Worm (Caenorhabditis elegans) whole organism, L1 larva: ENCODE measurements around the gene C07G2.5.
A peak's percentile ranks its signal among the peaks of the same experiment; 100 is the strongest.

Experiments
- C04F5.9 ChIP-seq: sonication (generic microtip); optimal IDR thresholded peaks from 2 replicates; lab custom pipeline; 2016; ENCODE audit warnings: missing genetic modification characterization, missing compliant biosample characterization
- C34B4.2 ChIP-seq: sonication (generic microtip); optimal IDR thresholded peaks from 2 replicates; lab custom pipeline; 2017; ENCODE audit warnings: mild to moderate bottlenecking, missing genetic modification characterization, missing compliant biosample characterization
- Y116A8C.19 ChIP-seq: sonication (generic microtip); optimal IDR thresholded peaks from 2 replicates; lab custom pipeline; 2016; ENCODE audit warnings: missing compliant biosample characterization, missing genetic modification characterization, borderline replicate concordance
- aha-1 ChIP-seq: fragments of 150-350 bp; optimal IDR thresholded peaks from 2 replicates; lab custom pipeline; 2014; ENCODE audit warnings: missing biosample characterization, missing genetic modification characterization
- aly-2 ChIP-seq: fragments of 150-350 bp; optimal IDR thresholded peaks from 2 replicates; lab custom pipeline; 2014; ENCODE audit warnings: missing biosample characterization, missing genetic modification characterization
- ama-1 ChIP-seq: fragments of 150-350 bp; optimal IDR thresholded peaks from 2 replicates; lab custom pipeline; 2014
- ceh-8 ChIP-seq: fragments of 200-800 bp; sonication (Bioruptor generic); optimal IDR thresholded peaks from 2 replicates; lab custom pipeline; 2018; ENCODE audit warnings: mild to moderate bottlenecking, missing genetic modification characterization, moderate library complexity, missing compliant biosample characterization
- ceh-82 ChIP-seq, 3 experiments: fragments of 150-350 bp in 1 of 3; sonication (generic microtip) in 2 of 3; optimal IDR thresholded peaks; 2 replicates each; lab custom pipeline; 2014 to 2017; ENCODE audit warnings: missing biosample characterization in 3 of 3, missing genetic modification characterization in 3 of 3
- ceh-90 ChIP-seq: sonication (generic microtip); optimal IDR thresholded peaks from 2 replicates; lab custom pipeline; 2016; ENCODE audit warnings: missing genetic modification characterization, missing compliant biosample characterization
- efl-1 ChIP-seq, 4 experiments: fragments of 150-350 bp; optimal IDR thresholded peaks in 3 of 4; peaks in 1 of 4; 1 replicate in 1 of 4; 2 replicates in 3 of 4; lab custom pipeline; 2014; ENCODE audit warnings: missing biosample characterization in 2 of 4, missing genetic modification characterization in 2 of 4, missing genetic modification reagents in 2 of 4
- efl-3 ChIP-seq: fragments of 200-800 bp; sonication (Bioruptor generic); optimal IDR thresholded peaks from 2 replicates; lab custom pipeline; 2018; ENCODE audit warnings: mild to moderate bottlenecking, missing genetic modification characterization, missing compliant biosample characterization
- egl-13 ChIP-seq: sonication (generic microtip); optimal IDR thresholded peaks from 2 replicates; lab custom pipeline; 2016; ENCODE audit warnings: missing genotype, missing genetic modification reagents, missing genetic modification characterization, missing compliant biosample characterization
- egl-27 ChIP-seq, 2 experiments: fragments of 150-350 bp in 1 of 2; sonication (generic microtip); optimal IDR thresholded peaks; 3 replicates each; lab custom pipeline; 2017 to 2018; ENCODE audit warnings: missing biosample characterization in 2 of 2, missing genetic modification characterization in 2 of 2, missing genetic modification reagents in 2 of 2
- elt-3 ChIP-seq, 6 experiments: fragments of 150-350 bp in 1 of 6; sonication (generic microtip); optimal IDR thresholded peaks; 2 replicates each; lab custom pipeline; 2017 to 2018; ENCODE audit warnings: missing biosample characterization in 6 of 6, missing genetic modification characterization in 6 of 6, inconsistent platforms in 1 of 6
- ets-5 ChIP-seq: fragments of 200-800 bp; sonication (Bioruptor generic); IDR thresholded peaks from 2 replicates; pipeline ENCODE4 v1.3.6; 2022; ENCODE audit warnings: missing genetic modification characterization, missing compliant biosample characterization
- fkh-10 ChIP-seq: sonication (generic microtip); optimal IDR thresholded peaks from 2 replicates; lab custom pipeline; 2017; ENCODE audit warnings: missing biosample characterization, missing genetic modification reagents, missing genetic modification characterization
- fkh-4 ChIP-seq: sonication (generic microtip); optimal IDR thresholded peaks from 2 replicates; lab custom pipeline; 2016; ENCODE audit warnings: missing compliant biosample characterization, missing genetic modification characterization, borderline replicate concordance
- fkh-8 ChIP-seq: sonication (generic microtip); optimal IDR thresholded peaks from 2 replicates; lab custom pipeline; 2016; ENCODE audit warnings: mild to moderate bottlenecking, missing genetic modification characterization, missing compliant biosample characterization
- fos-1 ChIP-seq: fragments of 150-350 bp; optimal IDR thresholded peaks from 2 replicates; lab custom pipeline; 2014; ENCODE audit warnings: missing biosample characterization, missing genetic modification characterization
- hlh-4 ChIP-seq: sonication (generic microtip); optimal IDR thresholded peaks from 2 replicates; lab custom pipeline; 2016; ENCODE audit warnings: mild to moderate bottlenecking, missing genetic modification characterization, missing compliant biosample characterization
- irx-1 ChIP-seq: sonication (generic microtip); optimal IDR thresholded peaks from 2 replicates; lab custom pipeline; 2016; ENCODE audit warnings: missing genetic modification characterization, missing compliant biosample characterization
- jun-1 ChIP-seq: fragments of 150-350 bp; optimal IDR thresholded peaks from 2 replicates; lab custom pipeline; 2014; ENCODE audit warnings: missing biosample characterization, missing genetic modification reagents, missing genetic modification characterization
- lin-13 ChIP-seq: fragments of 150-350 bp; optimal IDR thresholded peaks from 2 replicates; lab custom pipeline; 2014; ENCODE audit warnings: missing biosample characterization, missing genetic modification reagents, missing genetic modification characterization
- lin-14 ChIP-seq: fragments of 200-800 bp; sonication (Bioruptor generic); optimal IDR thresholded peaks from 2 replicates; lab custom pipeline; 2018; ENCODE audit warnings: mild to moderate bottlenecking, missing genetic modification characterization, moderate library complexity, missing compliant biosample characterization
- lin-15B ChIP-seq: fragments of 150-350 bp; sonication (generic microtip); optimal IDR thresholded peaks from 3 replicates; lab custom pipeline; 2014; ENCODE audit warnings: missing biosample characterization, missing genetic modification characterization
- lin-39 ChIP-seq: fragments of 150-350 bp; optimal IDR thresholded peaks from 2 replicates; lab custom pipeline; 2014; ENCODE audit warnings: missing biosample characterization, missing genetic modification reagents, missing genetic modification characterization
- lir-3 ChIP-seq: sonication (generic microtip); optimal IDR thresholded peaks from 2 replicates; lab custom pipeline; 2016; ENCODE audit warnings: mild to moderate bottlenecking, missing genetic modification characterization, moderate library complexity, missing compliant biosample characterization; ENCODE audit not compliant: poor library complexity
- lsy-2 ChIP-seq, 2 experiments: fragments of 150-350 bp; optimal IDR thresholded peaks; 2 replicates each; lab custom pipeline; 2014; ENCODE audit warnings: missing biosample characterization in 2 of 2, missing genetic modification characterization in 2 of 2
- nhr-12 ChIP-seq: sonication (generic microtip); optimal IDR thresholded peaks from 2 replicates; lab custom pipeline; 2017; ENCODE audit warnings: missing biosample characterization, missing genetic modification characterization
- nhr-19 ChIP-seq: fragments of 200-800 bp; sonication (Bioruptor generic); conservative IDR thresholded peaks from 2 replicates; pipeline ENCODE4 v1.3.6; 2022; ENCODE audit warnings: missing genetic modification characterization, missing compliant biosample characterization
- nhr-237 ChIP-seq: fragments of 150-350 bp; optimal IDR thresholded peaks from 2 replicates; lab custom pipeline; 2014; ENCODE audit warnings: missing biosample characterization, missing genetic modification characterization
- nhr-47 ChIP-seq: sonication (generic microtip); optimal IDR thresholded peaks from 2 replicates; lab custom pipeline; 2016; ENCODE audit warnings: mild to moderate bottlenecking, missing genetic modification characterization, moderate library complexity, missing compliant biosample characterization
- nhr-84 ChIP-seq: sonication (generic microtip); optimal IDR thresholded peaks from 2 replicates; lab custom pipeline; 2017; ENCODE audit warnings: missing biosample characterization, missing genetic modification characterization
- nhr-85 ChIP-seq: sonication (generic microtip); peaks from one replicate; lab custom pipeline; 2016; ENCODE audit warnings: missing genetic modification characterization, inconsistent platforms, missing compliant biosample characterization
- nhr-90 ChIP-seq: sonication (generic microtip); optimal IDR thresholded peaks from 2 replicates; lab custom pipeline; 2016; ENCODE audit warnings: mild to moderate bottlenecking, missing genetic modification characterization, missing compliant biosample characterization; ENCODE audit not compliant: poor library complexity
- pax-3 ChIP-seq: fragments of 200-800 bp; sonication (Bioruptor generic); optimal IDR thresholded peaks from 2 replicates; lab custom pipeline; 2018; ENCODE audit warnings: mild to moderate bottlenecking, missing genetic modification characterization, moderate library complexity, missing compliant biosample characterization
- rnt-1 ChIP-seq: sonication (generic microtip); optimal IDR thresholded peaks from 2 replicates; lab custom pipeline; 2016; ENCODE audit warnings: mild to moderate bottlenecking, missing genetic modification characterization, moderate library complexity, missing compliant biosample characterization
- skn-1 ChIP-seq: fragments of 150-350 bp; optimal IDR thresholded peaks from 2 replicates; lab custom pipeline; 2014; ENCODE audit warnings: missing biosample characterization, missing genetic modification characterization
- snu-23 ChIP-seq: sonication (generic microtip); optimal IDR thresholded peaks from 2 replicates; lab custom pipeline; 2016; ENCODE audit warnings: missing genetic modification characterization, missing compliant biosample characterization
- sox-4 ChIP-seq: sonication (generic microtip); optimal IDR thresholded peaks from 2 replicates; lab custom pipeline; 2016; ENCODE audit warnings: missing genetic modification characterization, missing compliant biosample characterization
- swsn-7 ChIP-seq: sonication (generic microtip); optimal IDR thresholded peaks from 2 replicates; lab custom pipeline; 2016; ENCODE audit warnings: missing genetic modification characterization, missing compliant biosample characterization
- tbx-2 ChIP-seq: sonication (generic microtip); optimal IDR thresholded peaks from 2 replicates; lab custom pipeline; 2016; ENCODE audit warnings: missing genetic modification characterization, missing compliant biosample characterization
- tlp-1 ChIP-seq: fragments of 150-350 bp; optimal IDR thresholded peaks from 2 replicates; lab custom pipeline; 2014; ENCODE audit warnings: missing biosample characterization, missing genetic modification characterization
- unc-130 ChIP-seq: fragments of 150-350 bp; optimal IDR thresholded peaks from 2 replicates; lab custom pipeline; 2017; ENCODE audit warnings: missing biosample characterization, missing genetic modification characterization, inconsistent platforms
- unc-30 ChIP-seq: sonication (generic microtip); optimal IDR thresholded peaks from 2 replicates; lab custom pipeline; 2017; ENCODE audit warnings: missing biosample characterization, missing genetic modification characterization
- unc-62 ChIP-seq: fragments of 150-350 bp; optimal IDR thresholded peaks from 2 replicates; lab custom pipeline; 2014; ENCODE audit warnings: missing biosample characterization, missing genetic modification reagents, missing genetic modification characterization
- unc-98 ChIP-seq: fragments of 200-800 bp; sonication (Bioruptor generic); IDR thresholded peaks from 2 replicates; pipeline ENCODE4 v1.3.6; 2022; ENCODE audit warnings: missing genetic modification characterization, missing compliant biosample characterization
- zip-4 ChIP-seq: fragments of 200-800 bp; sonication (Bioruptor generic); optimal IDR thresholded peaks from 2 replicates; lab custom pipeline; 2018; ENCODE audit warnings: mild to moderate bottlenecking, missing genetic modification characterization, moderate library complexity, missing compliant biosample characterization

The C07G2.5 gene

DNA sequence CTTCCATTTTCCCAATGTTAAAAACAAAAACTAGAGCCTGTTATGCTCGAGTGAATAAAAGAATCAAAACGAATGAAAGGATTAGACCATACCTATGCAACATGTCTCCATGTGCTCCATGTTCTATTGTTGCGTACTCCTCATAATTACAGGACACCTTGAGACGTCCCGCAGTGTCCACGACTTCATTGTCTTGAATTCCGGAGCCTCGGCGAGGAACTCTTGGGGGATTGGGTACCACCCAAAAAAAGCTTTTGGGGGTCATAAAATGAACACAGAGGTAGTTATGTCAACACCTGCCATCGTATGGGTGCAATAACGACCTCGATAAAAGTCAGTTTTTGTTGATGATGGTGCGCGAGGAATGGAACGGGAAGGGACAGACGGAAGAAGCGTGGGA lies 43.9 kb downstream of the C07G2.5 start:
- TF ChIP-seq unc-130 (tag; lab: Kevin White, UChicago), result no peak
- no peak for TF ChIP-seq nhr-85 (tag; lab: Kevin White, UChicago)
- TF ChIP-seq C34B4.2, result no peak
- no peak for TF ChIP-seq nhr-19
- no peak for TF ChIP-seq ceh-90 (tag; lab: Kevin White, UChicago)
- TF ChIP-seq lin-13, result no peak
- no peak for TF ChIP-seq nhr-237

DNA sequence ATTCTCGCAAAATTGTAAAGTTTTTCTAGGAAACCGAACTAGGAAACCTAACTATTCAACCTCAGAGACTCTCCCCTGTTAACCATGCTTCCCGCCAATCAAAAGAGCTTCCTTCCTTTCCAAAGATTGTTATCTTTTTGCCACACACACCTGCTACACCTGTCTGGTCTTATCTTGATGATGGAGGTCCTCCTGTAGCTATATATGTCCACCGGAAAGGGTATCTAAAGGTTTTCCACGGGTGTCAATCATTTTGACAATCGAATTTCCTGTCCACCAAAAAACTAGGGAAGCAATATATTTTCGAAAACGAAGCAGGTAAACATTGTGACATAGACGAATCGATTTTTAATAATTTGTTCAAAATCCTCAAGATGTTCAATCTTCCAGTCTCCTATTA lies 45.1 kb downstream of the C07G2.5 start:
- TF ChIP-seq rnt-1 (tag; lab: Kevin White, UChicago) (peak; percentile 27), nhr-12 (no peak), lin-14 (peak; percentile 10)
- TF ChIP-seq, all 84 proteins: peak for 2

DNA sequence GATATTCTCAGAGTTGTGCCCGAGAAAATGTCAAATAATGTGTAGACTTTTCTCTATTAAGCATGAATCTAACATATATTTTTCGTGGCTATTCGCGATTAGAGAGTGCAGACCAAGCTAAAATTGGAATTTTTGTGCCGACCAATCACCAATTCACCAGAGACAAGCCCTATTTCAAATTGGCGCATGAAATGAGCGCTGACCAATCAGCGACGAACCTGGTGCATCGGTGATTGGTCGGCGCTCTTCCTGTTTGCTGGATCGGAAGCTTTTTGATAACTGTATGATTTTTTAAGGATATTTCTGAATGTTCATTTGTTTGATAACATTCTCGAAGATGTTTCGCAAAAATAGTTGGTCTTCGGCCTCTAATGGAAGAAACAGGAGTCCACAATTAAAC lies 45.5 kb downstream of the C07G2.5 start:
- TF ChIP-seq tlp-1 (tag; lab: Kevin White, UChicago) (no peak), pax-3 (tag; lab: Kevin White, UChicago) (no peak), egl-27 (tag; optimal IDR thresholded peaks at IDR 0.05; lab: Kevin White, UChicago) (no peak), C04F5.9 (tag; lab: Kevin White, UChicago) (no peak), lin-39 (tag; lab: Kevin White, UChicago) (no peak), unc-62 (GFP tag; lab: Kevin White, UChicago) (no peak), irx-1 (tag; lab: Kevin White, UChicago) (no peak), hlh-4 (tag; lab: Kevin White, UChicago) (no peak), lir-3 (no peak), unc-98 (GFP tag; lab: Robert Waterston, UW) (no peak), ets-5 (GFP tag; lab: Robert Waterston, UW) (no peak), elt-3 (tag; optimal IDR thresholded peaks at IDR 0.05; lab: Kevin White, UChicago) (no peak), ceh-82 (tag; optimal IDR thresholded peaks at IDR 0.05; lab: Kevin White, UChicago) (no peak), lin-14 (no peak), nhr-90 (tag; lab: Kevin White, UChicago) (no peak), lin-15B (tag; lab: Kevin White, UChicago) (no peak)

DNA sequence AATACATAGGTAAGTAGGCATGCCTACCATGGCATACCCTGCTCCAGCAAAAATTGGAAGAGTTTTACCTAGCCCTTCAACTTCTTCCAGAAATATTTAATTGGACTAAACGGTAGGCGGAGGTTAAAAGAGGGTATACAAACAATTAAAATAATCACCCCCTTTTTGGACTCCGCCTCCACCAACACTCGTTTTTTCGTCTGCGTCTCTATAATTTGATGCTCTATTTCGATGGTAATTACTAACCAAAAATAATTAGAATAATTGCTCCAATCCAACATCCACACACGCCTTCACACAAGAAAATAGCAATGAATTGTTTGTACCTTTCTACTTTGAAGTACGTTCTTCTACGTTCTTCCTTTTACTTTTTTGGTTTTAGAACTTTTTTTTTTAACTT lies 46.1 kb downstream of the C07G2.5 start:
- TF ChIP-seq pax-3 (tag; lab: Kevin White, UChicago), result no peak
- TF ChIP-seq ceh-82 (tag; optimal IDR thresholded peaks at IDR 0.05; lab: Kevin White, UChicago), result peak in 1 of 3 experiments; percentile 5
- peak in 1 of 2 experiments; percentile 31 for TF ChIP-seq lsy-2 (tag; optimal IDR thresholded peaks at IDR 0.05; lab: Kevin White, UChicago)
- TF ChIP-seq egl-13 (tag; lab: Kevin White, UChicago), result no peak
- TF ChIP-seq nhr-85 (tag; lab: Kevin White, UChicago), result peak; percentile 76
- TF ChIP-seq snu-23 (GFP tag; lab: Kevin White, UChicago), result no peak
- no peak for TF ChIP-seq skn-1
- TF ChIP-seq C34B4.2, result no peak
- TF ChIP-seq efl-3 (GFP tag; lab: Kevin White, UChicago), result no peak
- TF ChIP-seq fkh-10 (GFP tag; lab: Kevin White, UChicago), result no peak
- no peak for TF ChIP-seq zip-4 (GFP tag; lab: Kevin White, UChicago)
- no peak for TF ChIP-seq jun-1 (tag; lab: Kevin White, UChicago)
- no peak for TF ChIP-seq tbx-2 (tag; lab: Kevin White, UChicago)
- TF ChIP-seq swsn-7, result no peak
- TF ChIP-seq Y116A8C.19 (tag; lab: Kevin White, UChicago), result no peak
- TF ChIP-seq efl-1 (optimal IDR thresholded peaks at IDR 0.05; lab: Kevin White, UChicago), result no peak
- TF ChIP-seq efl-1 (GFP tag; optimal IDR thresholded peaks at IDR 0.05 in 1 of 2; lab: Kevin White, UChicago), result no peak
- TF ChIP-seq irx-1 (tag; lab: Kevin White, UChicago), result no peak
- TF ChIP-seq unc-30 (tag; lab: Kevin White, UChicago), result no peak
- TF ChIP-seq rnt-1 (tag; lab: Kevin White, UChicago), result no peak
- no peak for TF ChIP-seq fos-1 (tag; lab: Kevin White, UChicago)
- TF ChIP-seq fkh-8 (tag; lab: Kevin White, UChicago), result no peak
- TF ChIP-seq ama-1 (lab: Kevin White, UChicago), result no peak
- peak; percentile 47 for TF ChIP-seq lin-14
- TF ChIP-seq sox-4 (tag; lab: Kevin White, UChicago), result no peak
- no peak for TF ChIP-seq nhr-84 (tag; lab: Kevin White, UChicago)
- peak; percentile 8 for TF ChIP-seq ceh-8
- TF ChIP-seq aha-1, result no peak
- no peak for TF ChIP-seq nhr-47 (tag; lab: Kevin White, UChicago)
- TF ChIP-seq unc-130 (tag; lab: Kevin White, UChicago), result no peak
- no peak for TF ChIP-seq aly-2
- TF ChIP-seq fkh-4, result no peak
